Fruit fly (Drosophila melanogaster): ENCODE results near the gene CG2816.

dm6 chr2L:3682489-3682888, 21.0 kb upstream of the CG2816 start:
- TF ChIP-seq psq (optimal IDR thresholded peaks at IDR 0.05), result no peak
- no peak for TF ChIP-seq Sin3A (optimal IDR thresholded peaks at IDR 0.05)
